Fruit fly (Drosophila melanogaster) whole organism, embryonic: ENCODE results near the gene CG17660.

Source experiments
- ATbp ChIP-seq: fragments of 200-800 bp; sonication (Bioruptor generic); optimal IDR thresholded peaks from 2 replicates; lab custom pipeline; 2017; ENCODE audit warnings: missing biosample characterization, mild to moderate bottlenecking, missing genetic modification characterization, missing genetic modification reagents
- Atf-2 ChIP-seq: fragments of 200-800 bp; sonication (Bioruptor generic); optimal IDR thresholded peaks from 2 replicates; lab custom pipeline; 2016; ENCODE audit warnings: missing biosample characterization, missing genetic modification characterization
- Awh ChIP-seq: fragments of 200-800 bp; sonication (Bioruptor generic); IDR thresholded peaks from 2 replicates; pipeline ENCODE4, ENCODE4 v1.3.6; 2022; ENCODE audit warnings: missing biosample characterization, missing genetic modification characterization
- B-H1 ChIP-seq: fragments of 200-800 bp; sonication (Bioruptor generic); IDR thresholded peaks from 3 replicates; pipeline ENCODE4 v1.3.6; 2022; ENCODE audit warnings: missing biosample characterization, missing genetic modification characterization
- CG12219 ChIP-seq: fragments of 200-800 bp; sonication (Bioruptor generic); optimal IDR thresholded peaks from 3 replicates; lab custom pipeline; 2018; ENCODE audit warnings: missing biosample characterization, mild to moderate bottlenecking, missing genetic modification characterization
- CG12236 ChIP-seq: fragments of 200-800 bp; sonication (Bioruptor generic); optimal IDR thresholded peaks from 2 replicates; lab custom pipeline; 2016; ENCODE audit warnings: missing biosample characterization, missing genetic modification characterization
- CG13624 ChIP-seq: fragments of 200-800 bp; sonication (Bioruptor generic); optimal IDR thresholded peaks from 2 replicates; lab custom pipeline; 2016; ENCODE audit warnings: missing biosample characterization, missing genetic modification characterization
- CG1603 ChIP-seq: fragments of 200-800 bp; sonication (Bioruptor generic); optimal IDR thresholded peaks from 2 replicates; lab custom pipeline; 2019; ENCODE audit warnings: missing biosample characterization, mild to moderate bottlenecking, missing genetic modification characterization, moderate library complexity
- CG2712 ChIP-seq: fragments of 200-800 bp; optimal IDR thresholded peaks from 3 replicates; lab custom pipeline; 2019; ENCODE audit warnings: missing biosample characterization, mild to moderate bottlenecking, missing genetic modification characterization, moderate library complexity
- CG31224 ChIP-seq: fragments of 200-800 bp; sonication (Bioruptor generic); IDR thresholded peaks from 2 replicates; pipeline ENCODE4 v1.3.6; 2022; ENCODE audit warnings: missing biosample characterization, missing genetic modification characterization
- CG4328 ChIP-seq: fragments of 200-800 bp; sonication (Bioruptor generic); optimal IDR thresholded peaks from 3 replicates; lab custom pipeline; 2017; ENCODE audit warnings: missing biosample characterization, missing genetic modification reagents, missing genetic modification characterization
- CG6175 ChIP-seq: fragments of 200-800 bp; sonication (Bioruptor generic); IDR thresholded peaks from 3 replicates; pipeline ENCODE4 v1.3.6; 2022; ENCODE audit warnings: missing biosample characterization, missing genetic modification characterization
- CG6654 ChIP-seq: fragments of 200-800 bp; sonication (Bioruptor generic); optimal IDR thresholded peaks from 2 replicates; lab custom pipeline; 2017; ENCODE audit warnings: missing biosample characterization, mild to moderate bottlenecking, missing genetic modification characterization
- CG7372 ChIP-seq: fragments of 200-800 bp; sonication (Bioruptor generic); IDR thresholded peaks from 2 replicates; pipeline ENCODE4 v1.3.6; 2022; ENCODE audit warnings: missing biosample characterization, missing genetic modification characterization
- CG7745 ChIP-seq: fragments of 200-800 bp; sonication (Bioruptor generic); optimal IDR thresholded peaks from 2 replicates; lab custom pipeline; 2018; ENCODE audit warnings: missing biosample characterization, mild to moderate bottlenecking, missing genetic modification characterization, moderate library complexity
- CG7928 ChIP-seq: fragments of 200-800 bp; sonication (Bioruptor generic); optimal IDR thresholded peaks from 2 replicates; lab custom pipeline; 2017; ENCODE audit warnings: missing biosample characterization, mild to moderate bottlenecking, missing genetic modification characterization
- CG8089 ChIP-seq: fragments of 200-800 bp; sonication (Bioruptor generic); optimal IDR thresholded peaks from 3 replicates; lab custom pipeline; 2016; ENCODE audit warnings: missing biosample characterization, missing genetic modification characterization
- CG9437 ChIP-seq: fragments of 200-800 bp; sonication (Bioruptor generic); optimal IDR thresholded peaks from 2 replicates; lab custom pipeline; 2018; ENCODE audit warnings: missing biosample characterization, mild to moderate bottlenecking, missing genetic modification characterization
- CrebB ChIP-seq: fragments of 200-800 bp; sonication (Bioruptor generic); optimal IDR thresholded peaks from 3 replicates; lab custom pipeline; 2018; ENCODE audit warnings: missing biosample characterization, mild to moderate bottlenecking, missing genetic modification characterization
- Dip2 ChIP-seq: fragments of 200-800 bp; sonication (Bioruptor generic); IDR thresholded peaks from 2 replicates; pipeline ENCODE4 v1.3.6; 2022; ENCODE audit warnings: missing biosample characterization, missing genetic modification characterization
- Dll ChIP-seq: fragments of 200-800 bp; sonication (Bioruptor generic); IDR thresholded peaks from 4 replicates; pipeline ENCODE4 v1.3.6; 2022; ENCODE audit warnings: missing biosample characterization, missing genetic modification characterization; ENCODE audit not compliant: partially characterized antibody
- E2f1 ChIP-seq: fragments of 200-800 bp; sonication (Bioruptor generic); IDR thresholded peaks from 2 replicates; pipeline ENCODE4 v1.3.6; 2022; ENCODE audit warnings: missing biosample characterization, missing genetic modification characterization
- H2.0 ChIP-seq: fragments of 200-800 bp; sonication (Bioruptor generic); IDR thresholded peaks from 2 replicates; pipeline ENCODE4 v1.3.6; 2022; ENCODE audit warnings: missing biosample characterization, missing genetic modification characterization
- HmgZ ChIP-seq: fragments of 200-800 bp; sonication (Bioruptor generic); optimal IDR thresholded peaks from 2 replicates; lab custom pipeline; 2018; ENCODE audit warnings: missing biosample characterization, mild to moderate bottlenecking, missing genetic modification characterization
- MESR4 ChIP-seq: fragments of 200-800 bp; sonication (Bioruptor generic); optimal IDR thresholded peaks from 2 replicates; lab custom pipeline; 2018; ENCODE audit warnings: missing biosample characterization, mild to moderate bottlenecking, missing genetic modification characterization, moderate library complexity
- Mes4 ChIP-seq: fragments of 200-800 bp; sonication (Bioruptor generic); optimal IDR thresholded peaks from 2 replicates; lab custom pipeline; 2016; ENCODE audit warnings: missing biosample characterization, missing genetic modification characterization
- Neu2 ChIP-seq: fragments of 200-800 bp; sonication (Bioruptor generic); optimal IDR thresholded peaks from 3 replicates; lab custom pipeline; 2016; ENCODE audit warnings: missing biosample characterization, missing genetic modification characterization, borderline replicate concordance
- Pdp1 ChIP-seq, 2 experiments: fragments of 200-800 bp; sonication (Bioruptor generic); optimal IDR thresholded peaks; 3 replicates each; lab custom pipeline; 2016; ENCODE audit warnings: missing biosample characterization in 2 of 2, missing genetic modification characterization in 2 of 2, mild to moderate bottlenecking in 1 of 2, moderate library complexity in 1 of 2
- Sox102F ChIP-seq: fragments of 200-800 bp; sonication (Bioruptor generic); optimal IDR thresholded peaks from 2 replicates; lab custom pipeline; 2018; ENCODE audit warnings: missing biosample characterization, mild to moderate bottlenecking, missing genetic modification characterization, moderate library complexity
- bowl ChIP-seq: fragments of 200-800 bp; sonication (Bioruptor generic); IDR thresholded peaks from 2 replicates; pipeline ENCODE4 v1.3.6; 2022; ENCODE audit warnings: missing biosample characterization, missing genetic modification characterization
- btn ChIP-seq: fragments of 200-800 bp; sonication (Bioruptor generic); optimal IDR thresholded peaks from 2 replicates; lab custom pipeline; 2016; ENCODE audit warnings: missing biosample characterization, missing genetic modification characterization
- crp ChIP-seq, 2 experiments: fragments of 200-800 bp; sonication (Bioruptor generic); optimal IDR thresholded peaks; 2 replicates in 1 of 2; 3 replicates in 1 of 2; lab custom pipeline; 2017; ENCODE audit warnings: missing biosample characterization in 2 of 2, missing genetic modification characterization in 2 of 2, mild to moderate bottlenecking in 1 of 2, moderate library complexity in 1 of 2
- dpn ChIP-seq, 2 experiments: fragments of 200-800 bp; sonication (Bioruptor generic); optimal IDR thresholded peaks; 3 replicates each; lab custom pipeline; 2016; ENCODE audit warnings: missing biosample characterization in 2 of 2, missing genetic modification characterization in 2 of 2
- dysf ChIP-seq: fragments of 200-800 bp; sonication (Bioruptor generic); IDR thresholded peaks from 3 replicates; pipeline ENCODE4 v1.3.6; 2022; ENCODE audit warnings: missing biosample characterization, missing genetic modification characterization
- fd64A ChIP-seq: fragments of 200-800 bp; sonication (Bioruptor generic); optimal IDR thresholded peaks from 3 replicates; lab custom pipeline; 2018; ENCODE audit warnings: missing biosample characterization, mild to moderate bottlenecking, missing genetic modification characterization
- gem ChIP-seq: fragments of 200-800 bp; sonication (Bioruptor generic); optimal IDR thresholded peaks from 2 replicates; lab custom pipeline; 2019; ENCODE audit warnings: missing biosample characterization, mild to moderate bottlenecking, missing genetic modification characterization, moderate library complexity
- insv ChIP-seq, 2 experiments: fragments of 200-800 bp; sonication (Bioruptor generic); optimal IDR thresholded peaks; 3 replicates each; lab custom pipeline; 2016 to 2018; ENCODE audit warnings: missing biosample characterization in 2 of 2, missing genetic modification characterization in 2 of 2
- lola ChIP-seq, 3 experiments: fragments of >200 bp in 2 of 3; fragments of 200-800 bp in 1 of 3; sonication (Bioruptor generic) in 1 of 3; optimal IDR thresholded peaks; 2 replicates each; lab custom pipeline; 2017 to 2019; ENCODE audit warnings: missing biosample characterization in 3 of 3, missing genetic modification characterization in 3 of 3, mild to moderate bottlenecking in 1 of 3, moderate library complexity in 1 of 3
- nerfin-1 ChIP-seq: fragments of 200-800 bp; sonication (Bioruptor generic); optimal IDR thresholded peaks from 3 replicates; lab custom pipeline; 2019; ENCODE audit warnings: missing biosample characterization, mild to moderate bottlenecking, missing genetic modification characterization, moderate library complexity
- nom ChIP-seq: fragments of 200-800 bp; sonication (Bioruptor generic); optimal IDR thresholded peaks from 2 replicates; lab custom pipeline; 2017; ENCODE audit warnings: missing biosample characterization, missing genetic modification characterization, mild to moderate bottlenecking, moderate library complexity, missing genetic modification reagents
- oc ChIP-seq: fragments of 200-800 bp; sonication (Bioruptor generic); optimal IDR thresholded peaks from 2 replicates; lab custom pipeline; 2018; ENCODE audit warnings: missing biosample characterization, mild to moderate bottlenecking, missing genetic modification characterization, moderate library complexity
- org-1 ChIP-seq: fragments of 200-800 bp; sonication (Bioruptor generic); optimal IDR thresholded peaks from 2 replicates; lab custom pipeline; 2017; ENCODE audit warnings: missing biosample characterization, missing genetic modification characterization
- prd ChIP-seq, 3 experiments: fragments of >200 bp in 2 of 3; fragments of 200-800 bp in 1 of 3; sonication (Bioruptor generic) in 1 of 3; optimal IDR thresholded peaks in 2 of 3; IDR thresholded peaks in 1 of 3; 2 replicates in 2 of 3; 3 replicates in 1 of 3; pipeline versions ENCODE4 v1.3.6 to Lab custom; 2017 to 2022; ENCODE audit warnings: missing biosample characterization in 1 of 3, missing genetic modification characterization in 1 of 3
- sc ChIP-seq, 3 experiments: fragments of >200 bp in 2 of 3; fragments of 200-800 bp in 1 of 3; sonication (Bioruptor generic) in 1 of 3; optimal IDR thresholded peaks; 2 replicates in 2 of 3; 3 replicates in 1 of 3; lab custom pipeline; 2017; ENCODE audit warnings: mild to moderate bottlenecking in 1 of 3, missing biosample characterization in 1 of 3, missing genetic modification characterization in 1 of 3, missing genetic modification reagents in 1 of 3
- sens-2 ChIP-seq: fragments of 200-800 bp; sonication (Bioruptor generic); IDR thresholded peaks from 2 replicates; pipeline ENCODE4 v1.3.6; 2022; ENCODE audit warnings: missing biosample characterization, missing genetic modification characterization
- sim ChIP-seq: fragments of 200-800 bp; sonication (Bioruptor generic); IDR thresholded peaks from 2 replicates; pipeline ENCODE4 v1.3.6; 2022; ENCODE audit warnings: missing biosample characterization, missing genetic modification characterization
- slbo ChIP-seq: fragments of 200-800 bp; sonication (Bioruptor generic); IDR thresholded peaks from 2 replicates; pipeline ENCODE4 v1.3.6; 2022; ENCODE audit warnings: missing biosample characterization, missing genetic modification characterization
- so ChIP-seq: fragments of 200-800 bp; sonication (Bioruptor generic); IDR thresholded peaks from 3 replicates; pipeline ENCODE4 v1.3.6; 2022; ENCODE audit warnings: missing biosample characterization, missing genetic modification characterization
- twi ChIP-seq: fragments of 200-800 bp; optimal IDR thresholded peaks from 2 replicates; lab custom pipeline; 2019; ENCODE audit warnings: missing biosample characterization, mild to moderate bottlenecking, missing genetic modification characterization, moderate library complexity
- unpg ChIP-seq: fragments of 200-800 bp; sonication (Bioruptor generic); optimal IDR thresholded peaks from 3 replicates; lab custom pipeline; 2018; ENCODE audit warnings: missing biosample characterization, mild to moderate bottlenecking, missing genetic modification characterization, moderate library complexity

The CG17660 gene

DNA sequence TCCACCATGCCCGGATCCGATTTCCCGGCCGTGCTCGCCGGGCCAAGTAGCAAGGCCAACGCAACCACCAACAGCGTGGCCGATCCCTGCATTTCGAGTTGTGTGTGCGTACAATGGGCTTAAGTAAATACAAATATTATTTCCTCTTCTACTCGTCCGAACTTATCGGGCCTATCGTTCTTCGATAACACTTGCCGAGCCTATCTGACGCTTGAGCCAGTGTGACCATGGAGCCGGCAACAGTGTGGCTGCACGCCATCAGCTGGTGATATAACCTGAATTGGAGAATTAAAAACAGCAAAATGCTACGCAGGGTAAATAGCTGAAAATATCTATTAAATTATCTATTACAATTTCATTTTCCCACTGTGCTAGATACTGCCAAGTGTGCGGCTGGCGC, at the start of gene CG17660, which contains the start of gene mRpL48 (continued):
- no peak for TF ChIP-seq CG7745 (tag; lab: Kevin White, UChicago)
- no peak for TF ChIP-seq B-H1 (GFP tag; lab: Robert Waterston, UW)
- TF ChIP-seq CG7928 (GFP tag; lab: Kevin White, UChicago): no peak
- TF ChIP-seq CG4328 (GFP tag; lab: Kevin White, UChicago): no peak
- TF ChIP-seq CG8089 (GFP tag; lab: Kevin White, UChicago): no peak
- TF ChIP-seq unpg (GFP tag; lab: Kevin White, UChicago): peak; percentile 6
- TF ChIP-seq CG31224 (GFP tag; lab: Robert Waterston, UW): no peak
- peak; percentile 65 for TF ChIP-seq Dll
- no peak for TF ChIP-seq fd64A (GFP tag; lab: Kevin White, UChicago)
- peak in 1 of 2 experiments; percentile 4 for TF ChIP-seq dpn (GFP tag; optimal IDR thresholded peaks at IDR 0.05; lab: Kevin White, UChicago)
- TF ChIP-seq sc (optimal IDR thresholded peaks at IDR 0.05; lab: Kevin White, UChicago): no peak
- TF ChIP-seq sc (GFP tag; optimal IDR thresholded peaks at IDR 0.05; lab: Kevin White, UChicago): no peak
- no peak for TF ChIP-seq CG7372 (GFP tag; lab: Robert Waterston, UW)
- TF ChIP-seq Dip2: no peak
- no peak for TF ChIP-seq prd (optimal IDR thresholded peaks at IDR 0.05; lab: Kevin White, UChicago)
- TF ChIP-seq prd (GFP tag; IDR thresholded peaks at IDR 0.05; lab: Robert Waterston, UW): no peak
- TF ChIP-seq nom (GFP tag; lab: Kevin White, UChicago): no peak
- TF ChIP-seq dysf: no peak
- TF ChIP-seq slbo: no peak
- no peak for TF ChIP-seq bowl (GFP tag; lab: Robert Waterston, UW)
- TF ChIP-seq oc (tag; lab: Kevin White, UChicago): no peak
- TF ChIP-seq Awh: no peak
- TF ChIP-seq ATbp (GFP tag; lab: Kevin White, UChicago): no peak
- no peak for TF ChIP-seq CG12219 (GFP tag; lab: Kevin White, UChicago)
- TF ChIP-seq Pdp1 (GFP tag; optimal IDR thresholded peaks at IDR 0.05; lab: Kevin White, UChicago): peak in 1 of 2 experiments; percentile 100
- no peak for TF ChIP-seq sens-2 (GFP tag; lab: Robert Waterston, UW)
- peak; percentile 25 for TF ChIP-seq CG13624 (GFP tag; lab: Kevin White, UChicago)
- TF ChIP-seq Neu2: no peak
- TF ChIP-seq org-1 (GFP tag; lab: Kevin White, UChicago): no peak
- TF ChIP-seq crp (GFP tag; optimal IDR thresholded peaks at IDR 0.05; lab: Kevin White, UChicago): peak; percentile 68 to 92
- TF ChIP-seq sim (GFP tag; lab: Robert Waterston, UW): no peak
- TF ChIP-seq btn (GFP tag; lab: Kevin White, UChicago): no peak
- no peak for TF ChIP-seq CG2712 (tag; lab: Kevin White, UChicago)
- peak; percentile 90 for TF ChIP-seq MESR4 (GFP tag; lab: Kevin White, UChicago)
- TF ChIP-seq H2.0: no peak
- TF ChIP-seq gem (tag; lab: Kevin White, UChicago): no peak
- no peak for TF ChIP-seq CG12236
- TF ChIP-seq Atf-2: no peak
- no peak for TF ChIP-seq lola (GFP tag; optimal IDR thresholded peaks at IDR 0.05; lab: Kevin White, UChicago)
- peak; percentile 32 for TF ChIP-seq CG9437 (GFP tag; lab: Kevin White, UChicago)
- peak; percentile 86 for TF ChIP-seq CG1603 (tag; lab: Kevin White, UChicago)
- TF ChIP-seq twi (tag; lab: Kevin White, UChicago): no peak
- TF ChIP-seq nerfin-1: no peak
- TF ChIP-seq HmgZ: peak; percentile 86
- no peak for TF ChIP-seq CG6175 (GFP tag; lab: Robert Waterston, UW)
- TF ChIP-seq Sox102F (GFP tag; lab: Kevin White, UChicago): no peak
- TF ChIP-seq CG6654 (GFP tag; lab: Kevin White, UChicago): no peak
- no peak for TF ChIP-seq E2f1 (GFP tag; lab: Robert Waterston, UW)
- no peak for TF ChIP-seq so
- peak in 1 of 2 experiments; percentile 22 for TF ChIP-seq insv (GFP tag; optimal IDR thresholded peaks at IDR 0.05; lab: Kevin White, UChicago)
- TF ChIP-seq Mes4 (GFP tag; lab: Kevin White, UChicago): no peak
- peak; percentile 28 for TF ChIP-seq CrebB
